Worm (Caenorhabditis elegans): ENCODE results near the gene rmd-1.

- no peak for TF ChIP-seq tbx-8 (GFP tag; optimal IDR thresholded peaks at IDR 0.05)
- no peak for TF ChIP-seq nhr-12 (tag; optimal IDR thresholded peaks at IDR 0.05)
- no peak for TF ChIP-seq nhr-237 (tag; optimal IDR thresholded peaks at IDR 0.05)
- no peak for TF ChIP-seq nhr-76 (tag; optimal IDR thresholded peaks at IDR 0.05)
- no peak for TF ChIP-seq unc-39 (tag; optimal IDR thresholded peaks at IDR 0.05)
- no peak for TF ChIP-seq sem-2 (GFP tag; optimal IDR thresholded peaks at IDR 0.05)
- TF ChIP-seq snpc-4 (tag; optimal IDR thresholded peaks at IDR 0.05), result no peak
- TF ChIP-seq elt-3 (tag; optimal IDR thresholded peaks at IDR 0.05), result no peak
- TF ChIP-seq unc-62 (GFP tag; optimal IDR thresholded peaks at IDR 0.05), result no peak
These were observed 39.7 kb downstream of the rmd-1 start, which contains the start of gene ZK632.2 for ce11 chrIII:9798478-9799157.
